Worm (Caenorhabditis elegans) whole organism, late embryonic: ENCODE measurements around the gene F26H11.4.

Source experiments
- C08G9.2 ChIP-seq: sonication (generic microtip); optimal IDR thresholded peaks from 2 replicates; lab custom pipeline; 2016; ENCODE audit warnings: mild to moderate bottlenecking, missing genetic modification characterization, moderate library complexity, missing compliant biosample characterization
- F13H6.1 ChIP-seq: sonication (generic microtip); optimal IDR thresholded peaks from 2 replicates; lab custom pipeline; 2016; ENCODE audit warnings: missing genetic modification characterization, missing compliant biosample characterization
- K09A11.1 ChIP-seq: sonication (generic microtip); optimal IDR thresholded peaks from 2 replicates; lab custom pipeline; 2017; ENCODE audit warnings: antibody characterized with exemption, mild to moderate bottlenecking, missing genetic modification characterization, missing compliant biosample characterization; ENCODE audit not compliant: insufficient read depth
- T23F11.4 ChIP-seq: fragments of 200-800 bp; sonication (Bioruptor generic); optimal IDR thresholded peaks from 2 replicates; lab custom pipeline; 2018; ENCODE audit warnings: mild to moderate bottlenecking, missing genetic modification characterization, missing compliant biosample characterization
- Y22D7AL.16 ChIP-seq: sonication (generic microtip); optimal IDR thresholded peaks from 2 replicates; lab custom pipeline; 2016; ENCODE audit warnings: missing genetic modification characterization, missing compliant biosample characterization
- ahr-1 ChIP-seq: sonication (generic microtip); optimal IDR thresholded peaks from 2 replicates; lab custom pipeline; 2016; ENCODE audit warnings: missing genetic modification characterization, missing compliant biosample characterization
- ama-1 ChIP-seq: fragments of 150-350 bp; optimal IDR thresholded peaks from 2 replicates; lab custom pipeline; 2014
- ceh-14 ChIP-seq: sonication (generic microtip); optimal IDR thresholded peaks from 2 replicates; lab custom pipeline; 2016; ENCODE audit warnings: missing genotype, missing genetic modification characterization, missing compliant biosample characterization
- ceh-18 ChIP-seq: sonication (generic microtip); optimal IDR thresholded peaks from 2 replicates; lab custom pipeline; 2016; ENCODE audit warnings: missing genetic modification characterization, missing compliant biosample characterization
- ceh-19 ChIP-seq: fragments of 200-800 bp; sonication (Bioruptor generic); optimal IDR thresholded peaks from 2 replicates; lab custom pipeline; 2018; ENCODE audit warnings: mild to moderate bottlenecking, missing genetic modification characterization, missing compliant biosample characterization
- ceh-2 ChIP-seq: sonication (generic microtip); optimal IDR thresholded peaks from 2 replicates; lab custom pipeline; 2016; ENCODE audit warnings: missing genotype, missing genetic modification characterization, missing compliant biosample characterization
- ceh-22 ChIP-seq: sonication (generic microtip); optimal IDR thresholded peaks from 2 replicates; lab custom pipeline; 2017; ENCODE audit warnings: missing biosample characterization, missing genetic modification characterization
- ceh-31 ChIP-seq: sonication (generic microtip); optimal IDR thresholded peaks from 2 replicates; lab custom pipeline; 2016; ENCODE audit warnings: missing genetic modification characterization, missing compliant biosample characterization
- ceh-34 ChIP-seq: sonication (generic microtip); optimal IDR thresholded peaks from 2 replicates; lab custom pipeline; 2016; ENCODE audit warnings: mild to moderate bottlenecking, missing genetic modification characterization, missing compliant biosample characterization
- dmd-4 ChIP-seq: sonication (generic microtip); optimal IDR thresholded peaks from 2 replicates; lab custom pipeline; 2016; ENCODE audit warnings: borderline replicate concordance, missing genetic modification characterization, missing compliant biosample characterization
- dve-1 ChIP-seq: sonication (generic microtip); optimal IDR thresholded peaks from 2 replicates; lab custom pipeline; 2017; ENCODE audit warnings: antibody characterized with exemption, mild to moderate bottlenecking, missing genetic modification characterization, missing compliant biosample characterization
- elt-2 ChIP-seq: sonication (generic microtip); optimal IDR thresholded peaks from 2 replicates; lab custom pipeline; 2016; ENCODE audit warnings: missing genetic modification reagents, missing genetic modification characterization, missing compliant biosample characterization
- elt-4 ChIP-seq: sonication (generic microtip); optimal IDR thresholded peaks from 2 replicates; lab custom pipeline; 2016; ENCODE audit warnings: missing genetic modification characterization, missing compliant biosample characterization
- ets-4 ChIP-seq: sonication (generic microtip); optimal IDR thresholded peaks from 2 replicates; lab custom pipeline; 2016; ENCODE audit warnings: missing genetic modification characterization, missing compliant biosample characterization
- eyg-1 ChIP-seq: sonication (generic microtip); optimal IDR thresholded peaks from 2 replicates; lab custom pipeline; 2016; ENCODE audit warnings: missing genotype, missing genetic modification characterization, missing compliant biosample characterization
- fax-1 ChIP-seq: sonication (generic microtip); optimal IDR thresholded peaks from 2 replicates; lab custom pipeline; 2016; ENCODE audit warnings: missing genotype, missing genetic modification characterization, missing compliant biosample characterization
- fkh-10 ChIP-seq: fragments of 150-350 bp; optimal IDR thresholded peaks from 2 replicates; lab custom pipeline; 2014; ENCODE audit warnings: missing biosample characterization, missing genetic modification reagents, missing genetic modification characterization
- hlh-13 ChIP-seq: fragments of 200-800 bp; sonication (Bioruptor generic); optimal IDR thresholded peaks from 2 replicates; lab custom pipeline; 2018; ENCODE audit warnings: mild to moderate bottlenecking, missing genetic modification characterization, missing compliant biosample characterization
- hlh-30 ChIP-seq: sonication (generic microtip); optimal IDR thresholded peaks from 2 replicates; lab custom pipeline; 2017; ENCODE audit warnings: antibody characterized with exemption, missing genetic modification characterization, missing compliant biosample characterization; ENCODE audit not compliant: insufficient read depth
- hlh-8 ChIP-seq: sonication (generic microtip); optimal IDR thresholded peaks from 2 replicates; lab custom pipeline; 2016; ENCODE audit warnings: missing genotype, missing genetic modification characterization, missing compliant biosample characterization
- mec-3 ChIP-seq: sonication (generic microtip); optimal IDR thresholded peaks from 2 replicates; lab custom pipeline; 2016; ENCODE audit warnings: borderline replicate concordance, missing genetic modification characterization, missing compliant biosample characterization
- nfya-1 ChIP-seq: sonication (generic microtip); optimal IDR thresholded peaks from 2 replicates; lab custom pipeline; 2017; ENCODE audit warnings: missing genetic modification characterization, mild to moderate bottlenecking, missing compliant biosample characterization, antibody characterized with exemption, moderate library complexity
- nhr-232 ChIP-seq: sonication (generic microtip); optimal IDR thresholded peaks from 2 replicates; lab custom pipeline; 2016; ENCODE audit warnings: missing genetic modification characterization, missing compliant biosample characterization
- odd-2 ChIP-seq: sonication (generic microtip); optimal IDR thresholded peaks from 2 replicates; lab custom pipeline; 2017; ENCODE audit warnings: antibody characterized with exemption, mild to moderate bottlenecking, missing genetic modification characterization, missing compliant biosample characterization
- pat-9 ChIP-seq: fragments of 200-800 bp; sonication (Bioruptor generic); optimal IDR thresholded peaks from 2 replicates; lab custom pipeline; 2018; ENCODE audit warnings: mild to moderate bottlenecking, missing genetic modification characterization, moderate library complexity, missing compliant biosample characterization
- pax-1 ChIP-seq: fragments of 150-350 bp; optimal IDR thresholded peaks from 2 replicates; lab custom pipeline; 2014; ENCODE audit warnings: missing biosample characterization, missing genetic modification characterization
- pha-2 ChIP-seq: sonication (generic microtip); optimal IDR thresholded peaks from 2 replicates; lab custom pipeline; 2017; ENCODE audit warnings: mild to moderate bottlenecking, missing genetic modification characterization, missing compliant biosample characterization
- pha-4 ChIP-seq: fragments of 150-350 bp; optimal IDR thresholded peaks from 2 replicates; lab custom pipeline; 2018; ENCODE audit warnings: missing biosample characterization, missing genetic modification reagents, missing genetic modification characterization
- pros-1 ChIP-seq: fragments of 150-350 bp; optimal IDR thresholded peaks from 2 replicates; lab custom pipeline; 2014; ENCODE audit warnings: missing biosample characterization, missing genetic modification reagents, missing genetic modification characterization
- ref-2 ChIP-seq: sonication (generic microtip); optimal IDR thresholded peaks from 2 replicates; lab custom pipeline; 2016; ENCODE audit warnings: missing genetic modification characterization, missing compliant biosample characterization
- rnt-1 ChIP-seq: sonication (generic microtip); optimal IDR thresholded peaks from 2 replicates; lab custom pipeline; 2016; ENCODE audit warnings: missing genetic modification characterization, missing compliant biosample characterization
- sdc-2 ChIP-seq: sonication (generic microtip); optimal IDR thresholded peaks from 2 replicates; lab custom pipeline; 2016; ENCODE audit warnings: missing genotype, missing genetic modification characterization, missing compliant biosample characterization
- sox-2 ChIP-seq: fragments of 200-800 bp; sonication (Bioruptor generic); IDR thresholded peaks from 2 replicates; pipeline ENCODE4 v1.3.6; 2022; ENCODE audit warnings: missing genetic modification reagents, missing genetic modification characterization, missing compliant biosample characterization
- sox-4 ChIP-seq: sonication (generic microtip); optimal IDR thresholded peaks from 2 replicates; lab custom pipeline; 2017; ENCODE audit warnings: mild to moderate bottlenecking, missing genetic modification characterization, inconsistent platforms, missing compliant biosample characterization
- syd-9 ChIP-seq: sonication (generic microtip); optimal IDR thresholded peaks from 2 replicates; lab custom pipeline; 2016; ENCODE audit warnings: mild to moderate bottlenecking, missing genetic modification characterization, moderate library complexity, missing compliant biosample characterization
- tbx-2 ChIP-seq: sonication (generic microtip); optimal IDR thresholded peaks from 2 replicates; lab custom pipeline; 2016; ENCODE audit warnings: missing genetic modification characterization, missing compliant biosample characterization
- tbx-7 ChIP-seq: sonication (generic microtip); optimal IDR thresholded peaks from 2 replicates; lab custom pipeline; 2016; ENCODE audit warnings: missing genotype, missing genetic modification characterization, missing compliant biosample characterization
- unc-42 ChIP-seq: sonication (generic microtip); optimal IDR thresholded peaks from 2 replicates; lab custom pipeline; 2016; ENCODE audit warnings: missing genotype, missing genetic modification characterization, missing compliant biosample characterization
- unc-55 ChIP-seq: sonication (generic microtip); optimal IDR thresholded peaks from 2 replicates; lab custom pipeline; 2017; ENCODE audit warnings: missing biosample characterization, missing genetic modification reagents, missing genetic modification characterization

F26H11.4 gene

DNA sequence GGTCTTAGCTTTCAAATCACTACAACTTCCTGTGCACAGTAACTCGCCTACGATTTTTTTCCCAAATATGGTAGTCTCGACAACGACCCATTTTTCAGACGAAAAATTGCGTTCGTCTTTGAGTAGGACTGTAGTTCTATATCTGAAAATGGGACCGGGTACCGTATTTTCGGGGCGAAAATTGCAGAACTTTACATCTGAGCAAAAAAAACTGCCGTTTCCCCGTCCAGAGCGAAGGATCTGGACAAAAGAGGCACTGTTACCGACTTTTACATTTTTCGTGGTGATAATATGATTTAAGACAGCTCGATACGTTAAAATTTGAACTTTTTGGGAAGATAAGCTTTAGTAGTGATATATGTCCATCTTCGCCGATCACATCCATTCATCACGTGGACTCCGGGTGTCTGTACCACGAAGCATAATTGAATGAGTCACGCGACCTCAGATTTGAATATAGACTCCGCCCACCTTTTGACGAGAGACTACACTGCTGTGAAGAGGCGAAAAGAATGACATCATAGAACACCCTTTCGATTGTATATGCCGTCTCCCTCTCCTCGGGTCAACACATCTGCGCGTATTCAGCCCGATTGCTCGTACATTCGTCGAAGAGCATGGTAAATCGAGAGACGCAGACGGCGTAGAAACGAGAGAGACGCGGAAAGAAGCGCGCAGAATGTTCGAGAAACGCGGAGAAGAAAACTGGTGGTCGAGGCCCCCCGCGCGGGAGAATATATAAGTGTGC is 3.5 kb upstream of the F26H11.4 start:
- TF ChIP-seq tbx-2 (tag; lab: Kevin White, UChicago) = peak; percentile 86
- peak; percentile 74 for TF ChIP-seq sdc-2 (tag; lab: Kevin White, UChicago)
- TF ChIP-seq unc-55 (GFP tag; lab: Kevin White, UChicago) = peak; percentile 95
- peak; percentile 93 for TF ChIP-seq ref-2 (tag; lab: Kevin White, UChicago)
- peak; percentile 14 for TF ChIP-seq nhr-232
- peak; percentile 90 for TF ChIP-seq nfya-1 (tag; lab: Kevin White, UChicago)
- TF ChIP-seq hlh-30 (tag; lab: Kevin White, UChicago) = peak; percentile 97
- no peak for TF ChIP-seq K09A11.1 (tag; lab: Kevin White, UChicago)
- TF ChIP-seq pha-4 = no peak
- TF ChIP-seq ceh-22 (tag; lab: Kevin White, UChicago) = peak; percentile 77
- no peak for TF ChIP-seq mec-3 (tag; lab: Kevin White, UChicago)
- no peak for TF ChIP-seq odd-2 (tag; lab: Kevin White, UChicago)
- TF ChIP-seq C08G9.2 (tag; lab: Kevin White, UChicago) = peak; percentile 45
- TF ChIP-seq eyg-1 = peak; percentile 12
- TF ChIP-seq dmd-4 (tag; lab: Kevin White, UChicago) = peak; percentile 48
- peak; percentile 18 for TF ChIP-seq pax-1 (tag; lab: Kevin White, UChicago)
- peak; percentile 95 for TF ChIP-seq ceh-34 (tag; lab: Kevin White, UChicago)
- TF ChIP-seq F13H6.1 = peak; percentile 74
- peak; percentile 91 for TF ChIP-seq rnt-1 (tag; lab: Kevin White, UChicago)
- TF ChIP-seq ceh-31 (tag; lab: Kevin White, UChicago) = peak; percentile 96
- peak; percentile 35 for TF ChIP-seq T23F11.4
- peak; percentile 38 for TF ChIP-seq ceh-19
- TF ChIP-seq pat-9 = no peak
- TF ChIP-seq ama-1 (lab: Kevin White, UChicago) = peak; percentile 21
- TF ChIP-seq Y22D7AL.16 (tag; lab: Kevin White, UChicago) = peak; percentile 21
- peak; percentile 8 for TF ChIP-seq tbx-7 (tag; lab: Kevin White, UChicago)
- no peak for TF ChIP-seq fkh-10 (GFP tag; lab: Kevin White, UChicago)
- TF ChIP-seq ceh-2 (tag; lab: Kevin White, UChicago) = peak; percentile 76
- no peak for TF ChIP-seq fax-1 (tag; lab: Kevin White, UChicago)
- no peak for TF ChIP-seq sox-4 (tag; lab: Kevin White, UChicago)
- peak; percentile 85 for TF ChIP-seq sox-2 (GFP tag; lab: Robert Waterston, UW)
- peak; percentile 84 for TF ChIP-seq pros-1 (tag; lab: Kevin White, UChicago)
- peak; percentile 74 for TF ChIP-seq ceh-14
- TF ChIP-seq pha-2 (tag; lab: Kevin White, UChicago) = peak; percentile 36
- peak; percentile 19 for TF ChIP-seq dve-1 (tag; lab: Kevin White, UChicago)
- TF ChIP-seq ceh-18 (tag; lab: Kevin White, UChicago) = peak; percentile 43
- peak; percentile 53 for TF ChIP-seq unc-42 (tag; lab: Kevin White, UChicago)
- TF ChIP-seq ets-4 (tag; lab: Kevin White, UChicago) = peak; percentile 85
- TF ChIP-seq hlh-8 (tag; lab: Kevin White, UChicago) = peak; percentile 54

DNA sequence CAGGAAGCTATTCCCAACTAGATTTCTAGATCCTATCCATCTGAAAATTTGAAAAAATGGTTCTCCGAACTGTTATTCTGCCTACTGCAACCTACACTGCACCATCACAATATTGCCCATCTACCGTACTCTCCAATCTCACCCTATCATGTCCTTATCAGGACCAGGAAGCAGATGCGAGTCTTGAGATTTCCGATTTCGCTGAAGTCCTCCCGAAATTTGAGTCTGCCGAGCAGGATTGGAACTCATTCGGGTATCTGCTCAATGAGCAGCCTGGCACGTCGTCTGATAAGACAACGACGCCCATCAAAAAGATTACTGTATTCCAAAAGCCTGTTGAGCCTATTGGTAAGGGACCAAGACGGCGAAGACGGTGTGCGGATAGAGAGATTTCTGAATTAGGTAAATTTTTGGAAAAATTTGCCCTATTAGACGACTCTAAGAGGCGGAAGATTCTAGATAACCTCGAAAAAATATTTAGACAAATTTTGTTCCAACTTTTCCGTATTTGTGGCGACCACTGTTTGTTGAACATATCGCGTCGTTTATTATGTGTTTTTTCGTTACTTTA is 2.8 kb upstream of the F26H11.4 start:
- TF ChIP-seq elt-2 (tag; lab: Kevin White, UChicago) (peak; percentile 2), ceh-31 (tag; lab: Kevin White, UChicago) (peak; percentile 43), elt-4 (tag; lab: Kevin White, UChicago) (no peak), C08G9.2 (tag; lab: Kevin White, UChicago) (no peak), pha-2 (tag; lab: Kevin White, UChicago) (no peak), ama-1 (lab: Kevin White, UChicago) (peak; percentile 95), syd-9 (no peak), nhr-232 (no peak), ahr-1 (tag; lab: Kevin White, UChicago) (peak; percentile 12), ceh-18 (tag; lab: Kevin White, UChicago) (no peak), hlh-13 (GFP tag; lab: Kevin White, UChicago) (no peak)
- TF ChIP-seq, all 69 proteins: peak for 4
